Worm (Caenorhabditis elegans) whole organism, L4/young adult: ENCODE results near the gene clec-260.

ENCODE experiments used
- W03F9.2 ChIP-seq: fragments of 150-350 bp; optimal IDR thresholded peaks from 2 replicates; lab custom pipeline; 2014; ENCODE audit warnings: missing biosample characterization, missing genetic modification characterization
- dao-5 ChIP-seq: sonication (generic microtip); optimal IDR thresholded peaks from 2 replicates; lab custom pipeline; 2016; ENCODE audit warnings: missing genotype, missing genetic modification characterization, moderate library complexity, missing compliant biosample characterization
- him-1 ChIP-seq: sonication (generic microtip); optimal IDR thresholded peaks from 2 replicates; lab custom pipeline; 2016; ENCODE audit warnings: missing genotype, missing genetic modification reagents, missing genetic modification characterization, missing compliant biosample characterization

DNA sequence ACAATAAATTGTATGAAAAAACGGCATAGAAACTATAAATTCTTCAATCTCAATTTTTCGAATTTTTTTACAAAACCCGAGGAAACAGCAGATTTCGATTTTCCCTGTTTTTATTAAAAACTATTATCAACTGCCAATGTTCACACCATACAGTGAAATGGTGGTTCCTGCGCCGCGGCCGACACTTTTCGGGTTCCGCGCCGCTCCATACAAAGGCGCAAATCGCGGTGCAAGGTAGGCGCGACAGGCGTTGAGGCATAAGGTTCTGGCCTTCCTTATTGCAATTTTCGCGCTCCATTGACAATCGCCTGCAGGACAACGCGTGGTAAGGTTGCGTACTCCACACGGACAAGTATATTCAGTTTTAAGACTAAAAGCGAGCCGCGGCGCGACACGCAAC lies 675 bp upstream of the clec-260 start:
- TF ChIP-seq him-1 (no peak), W03F9.2 (tag; lab: Kevin White, UChicago) (no peak), dao-5 (tag; lab: Kevin White, UChicago) (no peak)
